Fruit fly (Drosophila melanogaster) Kc167 (cell line): ENCODE data around the gene woc.

Experiments
- Myc ChIP-seq: fragments of >200 bp; optimal IDR thresholded peaks from 2 replicates; lab custom pipeline; 2017; ENCODE audit warnings: missing external identifiers
- h ChIP-seq: fragments of >200 bp; optimal IDR thresholded peaks from 3 replicates; lab custom pipeline; 2018; ENCODE audit warnings: missing external identifiers
- insv ChIP-seq: fragments of >200 bp; optimal IDR thresholded peaks from 3 replicates; lab custom pipeline; 2018; ENCODE audit warnings: missing external identifiers
- psq ChIP-seq: fragments of >200 bp; optimal IDR thresholded peaks from 2 replicates; lab custom pipeline; 2017; ENCODE audit warnings: missing external identifiers
- ttk ChIP-seq: sonication (Bioruptor generic); optimal IDR thresholded peaks from 2 replicates; lab custom pipeline; 2017; ENCODE audit warnings: missing external identifiers

dm6 chr3R:27217465-27218059 lies 46.3 kb downstream of the woc start:
- TF ChIP-seq Myc (lab: Kevin White, UChicago): no peak
- no peak for TF ChIP-seq insv (lab: Kevin White, UChicago)
- no peak for TF ChIP-seq h
- TF ChIP-seq psq (lab: Kevin White, UChicago): no peak
- no peak for TF ChIP-seq ttk (lab: Kevin White, UChicago)
